Worm (Caenorhabditis elegans) whole organism, L4 larva: ENCODE measurements around the gene dpy-13.

Experiments used
- F49E8.2 ChIP-seq: sonication (generic microtip); optimal IDR thresholded peaks from 2 replicates; lab custom pipeline; 2016; ENCODE audit warnings: missing compliant biosample characterization, mild to moderate bottlenecking, missing genetic modification characterization, borderline replicate concordance
- ama-1 ChIP-seq: fragments of 150-350 bp; optimal IDR thresholded peaks from 2 replicates; lab custom pipeline; 2014; ENCODE audit warnings: inconsistent platforms, mixed read lengths
- ceh-32 ChIP-seq: sonication (generic microtip); optimal IDR thresholded peaks from 2 replicates; lab custom pipeline; 2016; ENCODE audit warnings: mild to moderate bottlenecking, missing genetic modification characterization, missing compliant biosample characterization; ENCODE audit not compliant: poor library complexity
- dmd-9 ChIP-seq: fragments of 200-800 bp; sonication (Bioruptor generic); IDR thresholded peaks from 2 replicates; pipeline ENCODE4 v1.3.6; 2022; ENCODE audit warnings: missing genetic modification reagents, missing genetic modification characterization, missing compliant biosample characterization
- nhr-237 ChIP-seq: sonication (generic microtip); optimal IDR thresholded peaks from 2 replicates; lab custom pipeline; 2017; ENCODE audit warnings: missing biosample characterization, missing genetic modification characterization
- nhr-41 ChIP-seq: fragments of 200-800 bp; sonication (Bioruptor generic); IDR thresholded peaks from 2 replicates; pipeline ENCODE4 v1.3.6; 2022; ENCODE audit warnings: missing genetic modification reagents, missing genetic modification characterization, missing compliant biosample characterization
- pha-4 ChIP-seq, 2 experiments: fragments of 150-350 bp in 1 of 2; fragments of 200-800 bp in 1 of 2; sonication (Bioruptor generic) in 1 of 2; IDR thresholded peaks in 1 of 2; optimal IDR thresholded peaks in 1 of 2; 2 replicates each; pipeline versions ENCODE4 v1.3.6 to Lab custom; 2014 to 2022; ENCODE audit warnings: missing genetic modification characterization in 2 of 2, missing genetic modification reagents in 2 of 2, missing biosample characterization in 1 of 2, missing compliant biosample characterization in 1 of 2
- unc-62 ChIP-seq, 3 experiments: fragments of 150-350 bp in 1 of 3; sonication (generic microtip); optimal IDR thresholded peaks in 2 of 3; peaks in 1 of 3; 1 replicate in 1 of 3; 2 replicates in 2 of 3; lab custom pipeline; 2014 to 2017; ENCODE audit warnings: missing biosample characterization in 3 of 3, missing genetic modification characterization in 3 of 3, missing genetic modification reagents in 3 of 3, missing genotype in 1 of 3

DNA sequence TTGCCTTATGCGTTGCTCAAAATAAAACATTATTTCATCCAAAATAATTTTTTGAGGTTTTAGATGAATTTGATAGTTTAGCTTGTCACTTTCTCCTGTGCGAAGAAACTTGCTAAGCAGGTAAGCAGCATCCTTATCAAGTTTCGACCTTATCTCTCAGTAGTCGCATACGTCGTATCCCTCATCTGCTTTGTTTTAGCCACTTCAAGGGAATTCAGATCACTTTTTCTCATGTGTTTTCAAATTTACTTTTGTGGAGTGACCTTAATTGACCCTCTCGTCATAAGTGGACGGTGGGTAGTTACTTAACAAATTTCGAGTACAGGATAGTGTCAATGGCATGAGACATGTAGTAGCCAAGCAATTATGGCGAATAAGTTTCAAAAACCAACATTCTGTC, 1.3 kb downstream of the dpy-13 start:
- peak in 1 of 2 experiments; percentile 40 for TF ChIP-seq unc-62 (GFP tag; optimal IDR thresholded peaks at IDR 0.05 in 1 of 2; lab: Kevin White, UChicago)
- TF ChIP-seq unc-62 (tag; optimal IDR thresholded peaks at IDR 0.05; lab: Kevin White, UChicago): no peak
- no peak for TF ChIP-seq dmd-9 (GFP tag; lab: Robert Waterston, UW)
- no peak for TF ChIP-seq pha-4 (GFP tag; IDR thresholded peaks at IDR 0.05; lab: Robert Waterston, UW)
- no peak for TF ChIP-seq pha-4 (tag; optimal IDR thresholded peaks at IDR 0.05; lab: Kevin White, UChicago)
- no peak for TF ChIP-seq F49E8.2 (tag; lab: Kevin White, UChicago)
- TF ChIP-seq ama-1 (lab: Kevin White, UChicago): peak; percentile 55
- TF ChIP-seq ceh-32 (tag; lab: Kevin White, UChicago): no peak
- TF ChIP-seq nhr-237 (tag; lab: Kevin White, UChicago): no peak
- no peak for TF ChIP-seq nhr-41 (GFP tag; lab: Robert Waterston, UW)
